Worm (Caenorhabditis elegans): Measurements from ENCODE around the gene C56G2.22.

C56G2.22 gene

DNA sequence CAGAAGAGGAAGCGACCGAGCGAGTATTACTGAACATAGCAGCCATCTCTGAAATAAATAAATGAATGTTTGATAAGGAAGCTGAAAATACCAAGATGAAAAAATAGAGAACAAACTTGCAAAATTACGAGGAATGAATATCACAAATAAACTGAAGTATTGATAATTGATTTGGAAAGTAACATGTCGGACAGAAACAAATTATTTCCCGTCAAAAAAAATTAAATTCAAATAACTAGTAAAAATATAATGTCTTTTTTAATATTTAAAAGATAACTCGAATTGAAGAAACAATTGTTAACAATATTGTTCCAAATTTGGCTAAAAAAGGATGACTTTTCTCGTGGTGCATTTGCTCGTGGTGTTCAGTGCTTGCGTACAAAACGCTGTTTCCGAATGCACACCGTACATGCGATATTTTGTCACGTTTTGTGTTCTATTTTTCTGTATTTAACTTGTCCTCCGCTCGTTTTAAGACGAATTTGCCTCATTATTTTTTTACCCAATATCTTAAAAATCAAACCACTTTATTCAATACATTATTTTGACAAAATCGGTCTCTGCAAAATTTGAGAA lies 4.3 kb upstream of the C56G2.22 start, which contains the start of gene rpn-13 (continued):
- TF ChIP-seq snpc-1.2 (GFP tag; IDR thresholded peaks at IDR 0.05) (no peak), mdt-29 (GFP tag; IDR thresholded peaks at IDR 0.05) (no peak), set-16 (GFP tag; IDR thresholded peaks at IDR 0.05) (no peak), nhr-237 (tag; optimal IDR thresholded peaks at IDR 0.05) (no peak), D1046.2 (GFP tag; IDR thresholded peaks at IDR 0.05) (no peak), ztf-7 (tag; optimal IDR thresholded peaks at IDR 0.05) (no peak), Y5F2A.4 (GFP tag; optimal IDR thresholded peaks at IDR 0.05) (no peak), nhr-102 (tag; optimal IDR thresholded peaks at IDR 0.05) (no peak), mdl-1 (tag; optimal IDR thresholded peaks at IDR 0.05) (peak; percentile 20 to 78), daf-12 (tag; optimal IDR thresholded peaks at IDR 0.05) (no peak), jun-1 (tag; optimal IDR thresholded peaks at IDR 0.05) (no peak), daf-19 (GFP tag; conservative IDR thresholded peaks at IDR 0.05) (no peak), unc-130 (GFP tag; optimal IDR thresholded peaks at IDR 0.05) (no peak), mep-1 (tag; optimal IDR thresholded peaks at IDR 0.05) (peak; percentile 56), aha-1 (tag) (no peak), Y105C5A.15 (GFP tag; IDR thresholded peaks at IDR 0.05) (no peak), sdz-12 (GFP tag; optimal IDR thresholded peaks at IDR 0.05) (no peak), dmd-6 (GFP tag; IDR thresholded peaks at IDR 0.05) (no peak), dmd-9 (GFP tag; IDR thresholded peaks at IDR 0.05) (no peak), ces-1 (GFP tag; optimal IDR thresholded peaks at IDR 0.05) (no peak), ZK546.5 (tag; optimal IDR thresholded peaks at IDR 0.05) (no peak), nhr-6 (tag; optimal IDR thresholded peaks at IDR 0.05) (peak; percentile 54), hif-1 (tag; optimal IDR thresholded peaks at IDR 0.05) (peak in 1 of 2 experiments; percentile 19), lin-13 (GFP tag; optimal IDR thresholded peaks at IDR 0.05) (no peak), lsy-2 (tag; optimal IDR thresholded peaks at IDR 0.05) (peak; percentile 75 to 98), ceh-28 (tag; optimal IDR thresholded peaks at IDR 0.05) (no peak), R02D3.7 (tag; optimal IDR thresholded peaks at IDR 0.05) (no peak), tra-1 (GFP tag; IDR thresholded peaks at IDR 0.05) (no peak), unc-39 (tag; optimal IDR thresholded peaks at IDR 0.05) (no peak), ceh-62 (tag; optimal IDR thresholded peaks at IDR 0.05) (no peak), madf-5 (GFP tag; IDR thresholded peaks at IDR 0.05) (no peak), duxl-1 (tag; optimal IDR thresholded peaks at IDR 0.05; ENCODE audit: poor library complexity) (no peak), ceh-82 (tag; optimal IDR thresholded peaks at IDR 0.05) (no peak), dmd-8 (GFP tag; IDR thresholded peaks at IDR 0.05) (no peak), daf-16 (GFP tag; optimal IDR thresholded peaks at IDR 0.05) (no peak), daf-16 (tag; optimal IDR thresholded peaks at IDR 0.05) (peak; percentile 49), skn-1 (tag; optimal IDR thresholded peaks at IDR 0.05) (no peak), ceh-20 (GFP tag; IDR thresholded peaks at IDR 0.05) (no peak), aly-2 (tag; optimal IDR thresholded peaks at IDR 0.05) (no peak), nhr-41 (GFP tag; IDR thresholded peaks at IDR 0.05) (no peak), ceh-44 (GFP tag; IDR thresholded peaks at IDR 0.05) (no peak), spr-1 (tag; optimal IDR thresholded peaks at IDR 0.05) (no peak), madf-9 (GFP tag; conservative IDR thresholded peaks at IDR 0.05) (no peak), cey-2 (tag; optimal IDR thresholded peaks at IDR 0.05; ENCODE audit: borderline replicate concordance, insufficient read depth) (no peak), zfp-3 (GFP tag; conservative IDR thresholded peaks at IDR 0.05) (no peak), fos-1 (tag; optimal IDR thresholded peaks at IDR 0.05) (no peak), lim-7 (GFP tag; IDR thresholded peaks at IDR 0.05) (no peak), vab-7 (GFP tag; IDR thresholded peaks at IDR 0.05) (no peak), mxl-2 (GFP tag; conservative IDR thresholded peaks at IDR 0.05) (no peak), ZK337.2 (GFP tag; IDR thresholded peaks at IDR 0.05) (no peak), nhr-77 (tag; optimal IDR thresholded peaks at IDR 0.05) (peak; percentile 23), nhr-10 (tag; optimal IDR thresholded peaks at IDR 0.05) (no peak), ctbp-1 (GFP tag; IDR thresholded peaks at IDR 0.05) (no peak)

Measured in whole organism, L4 larva.